Worm (Caenorhabditis elegans): ENCODE data around the gene srr-2.

srr-2 gene

DNA sequence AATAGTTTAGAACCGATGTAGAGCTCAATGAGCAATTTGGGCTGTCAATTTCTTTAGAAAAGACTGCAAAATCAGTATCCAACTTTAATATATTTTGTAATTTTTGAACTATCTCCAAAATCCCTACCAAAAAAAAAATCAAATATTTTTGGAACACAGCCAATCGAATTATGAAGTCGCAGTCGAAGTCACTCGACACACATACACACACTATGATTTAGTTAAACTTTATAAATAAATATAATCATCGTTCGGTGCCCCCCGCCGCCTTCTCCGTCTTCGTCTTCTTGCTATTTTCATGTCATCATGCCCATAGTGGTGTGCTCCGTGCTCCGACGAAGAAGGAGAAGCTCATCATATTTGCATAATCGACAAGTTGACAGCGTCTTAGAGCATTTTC lies 39.9 kb downstream of the srr-2 start:
- no peak for TF ChIP-seq scrt-1 (GFP tag; IDR thresholded peaks at IDR 0.05)
- TF ChIP-seq ceh-13 (GFP tag; optimal IDR thresholded peaks at IDR 0.05), result no peak
- no peak for TF ChIP-seq ceh-36 (tag; optimal IDR thresholded peaks at IDR 0.05)
- no peak for TF ChIP-seq ama-1 (optimal IDR thresholded peaks at IDR 0.05)
- TF ChIP-seq hmg-4 (GFP tag; optimal IDR thresholded peaks at IDR 0.05), result no peak
- no peak for TF ChIP-seq aly-1 (tag; optimal IDR thresholded peaks at IDR 0.05)
- TF ChIP-seq hnd-1 (tag; optimal IDR thresholded peaks at IDR 0.05), result no peak
- TF ChIP-seq F13C5.2 (tag; optimal IDR thresholded peaks at IDR 0.05), result no peak
- no peak for TF ChIP-seq ets-7 (tag; optimal IDR thresholded peaks at IDR 0.05)
- TF ChIP-seq B0310.2 (tag; optimal IDR thresholded peaks at IDR 0.05), result no peak
- TF ChIP-seq tbx-37 (GFP tag; conservative IDR thresholded peaks at IDR 0.05), result no peak
- TF ChIP-seq flt-1 (GFP tag; IDR thresholded peaks at IDR 0.05), result no peak
- TF ChIP-seq pes-1 (GFP tag; IDR thresholded peaks at IDR 0.05), result no peak
- TF ChIP-seq tbx-11 (GFP tag; IDR thresholded peaks at IDR 0.05), result no peak
- TF ChIP-seq sea-1 (GFP tag; conservative IDR thresholded peaks at IDR 0.05), result no peak
- no peak for TF ChIP-seq tra-4 (tag; optimal IDR thresholded peaks at IDR 0.05)

DNA sequence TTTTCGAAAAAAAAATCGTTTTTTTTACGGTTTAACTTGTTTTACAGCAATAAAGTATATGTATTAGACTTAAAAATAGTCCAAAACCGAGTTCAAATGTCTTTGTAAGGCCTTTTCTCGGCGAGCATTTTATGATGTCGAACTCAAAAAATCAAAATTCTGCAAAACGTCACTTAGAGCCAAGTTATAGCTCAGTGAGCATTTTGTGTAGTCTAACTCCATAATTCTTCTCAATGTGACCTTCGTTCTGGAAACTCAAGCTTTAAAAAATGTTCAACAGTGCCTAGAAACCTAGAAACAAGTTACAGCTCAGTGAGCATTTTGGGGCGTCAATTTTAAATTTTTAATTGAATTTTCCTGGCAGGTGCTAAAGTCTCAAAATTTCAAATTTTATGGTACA lies 41.3 kb downstream of the srr-2 start:
- TF ChIP-seq flt-1 (GFP tag; IDR thresholded peaks at IDR 0.05) (no peak), ceh-36 (tag; optimal IDR thresholded peaks at IDR 0.05) (no peak), tra-4 (tag; optimal IDR thresholded peaks at IDR 0.05) (no peak), pes-1 (GFP tag; IDR thresholded peaks at IDR 0.05) (no peak), sea-1 (GFP tag; conservative IDR thresholded peaks at IDR 0.05) (no peak), aly-1 (tag; optimal IDR thresholded peaks at IDR 0.05) (no peak), F13C5.2 (tag; optimal IDR thresholded peaks at IDR 0.05) (no peak), hmg-4 (GFP tag; optimal IDR thresholded peaks at IDR 0.05) (no peak), hmbx-1 (tag; optimal IDR thresholded peaks at IDR 0.05) (no peak), scrt-1 (GFP tag; IDR thresholded peaks at IDR 0.05) (no peak), tbx-11 (GFP tag; IDR thresholded peaks at IDR 0.05) (no peak), B0310.2 (tag; optimal IDR thresholded peaks at IDR 0.05) (no peak), hnd-1 (tag; optimal IDR thresholded peaks at IDR 0.05) (no peak), ceh-13 (GFP tag; optimal IDR thresholded peaks at IDR 0.05) (no peak)

DNA sequence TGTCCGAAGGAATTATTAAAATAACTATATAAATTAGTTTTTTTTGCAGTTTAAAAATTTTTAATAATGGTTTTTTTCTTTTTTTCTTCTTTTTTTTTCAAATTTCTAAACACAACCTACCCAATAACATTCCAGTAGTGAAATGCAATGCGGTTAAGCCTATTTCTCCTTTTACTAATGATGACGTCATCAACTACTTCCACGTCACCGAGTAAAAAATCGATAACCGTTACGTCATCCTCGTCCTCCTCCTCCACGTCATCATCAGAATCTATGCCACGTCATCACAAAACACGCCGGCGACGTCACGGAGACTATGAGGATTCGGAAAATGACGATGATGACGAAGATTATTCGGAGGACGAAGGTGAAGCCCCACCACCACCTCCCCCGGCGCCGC lies 42.4 kb downstream of the srr-2 start, which contains the start of gene hot-2:
Gene hot-2 (plus strand): TSS at position 134 of the 400 bp plus-strand sequence.
- TF ChIP-seq F13C5.2 (tag; optimal IDR thresholded peaks at IDR 0.05), result no peak
- no peak for TF ChIP-seq pes-1 (GFP tag; IDR thresholded peaks at IDR 0.05)
- TF ChIP-seq tbx-11 (GFP tag; IDR thresholded peaks at IDR 0.05), result no peak
- TF ChIP-seq hmbx-1 (tag; optimal IDR thresholded peaks at IDR 0.05), result no peak
- no peak for TF ChIP-seq tbx-37 (GFP tag; conservative IDR thresholded peaks at IDR 0.05)
- TF ChIP-seq ama-1 (optimal IDR thresholded peaks at IDR 0.05), result no peak
